Worm (Caenorhabditis elegans) whole organism, L1 larva: ENCODE results near the gene exc-6.

Experiments used
- F16B12.6 ChIP-seq: fragments of 150-350 bp; optimal IDR thresholded peaks from 2 replicates; lab custom pipeline; 2014; ENCODE audit warnings: missing biosample characterization, missing genetic modification characterization
- aha-1 ChIP-seq: fragments of 150-350 bp; optimal IDR thresholded peaks from 2 replicates; lab custom pipeline; 2014; ENCODE audit warnings: missing biosample characterization, missing genetic modification characterization
- blmp-1 ChIP-seq: fragments of 150-350 bp; optimal IDR thresholded peaks from 2 replicates; lab custom pipeline; 2014; ENCODE audit warnings: missing biosample characterization, missing genetic modification characterization
- ceh-8 ChIP-seq: fragments of 200-800 bp; sonication (Bioruptor generic); optimal IDR thresholded peaks from 2 replicates; lab custom pipeline; 2018; ENCODE audit warnings: mild to moderate bottlenecking, missing genetic modification characterization, moderate library complexity, missing compliant biosample characterization
- ceh-88 ChIP-seq: fragments of 200-800 bp; sonication (Bioruptor generic); IDR thresholded peaks from 2 replicates; pipeline ENCODE4 v1.3.6; 2022; ENCODE audit warnings: missing genetic modification characterization, missing compliant biosample characterization
- ceh-90 ChIP-seq: sonication (generic microtip); optimal IDR thresholded peaks from 2 replicates; lab custom pipeline; 2016; ENCODE audit warnings: missing genetic modification characterization, missing compliant biosample characterization
- ces-1 ChIP-seq: fragments of 150-350 bp; optimal IDR thresholded peaks from 2 replicates; lab custom pipeline; 2014; ENCODE audit warnings: missing biosample characterization, missing genetic modification reagents, missing genetic modification characterization
- efl-1 ChIP-seq, 4 experiments: fragments of 150-350 bp; optimal IDR thresholded peaks in 3 of 4; peaks in 1 of 4; 1 replicate in 1 of 4; 2 replicates in 3 of 4; lab custom pipeline; 2014; ENCODE audit warnings: missing biosample characterization in 2 of 4, missing genetic modification characterization in 2 of 4, missing genetic modification reagents in 2 of 4
- elt-2 ChIP-seq: sonication (generic microtip); optimal IDR thresholded peaks from 2 replicates; lab custom pipeline; 2016; ENCODE audit warnings: missing genetic modification characterization, mild to moderate bottlenecking, inconsistent platforms, missing compliant biosample characterization, missing genetic modification reagents
- elt-3 ChIP-seq, 6 experiments: fragments of 150-350 bp in 1 of 6; sonication (generic microtip); optimal IDR thresholded peaks; 2 replicates each; lab custom pipeline; 2017 to 2018; ENCODE audit warnings: missing biosample characterization in 6 of 6, missing genetic modification characterization in 6 of 6, inconsistent platforms in 1 of 6
- fkh-10 ChIP-seq: sonication (generic microtip); optimal IDR thresholded peaks from 2 replicates; lab custom pipeline; 2017; ENCODE audit warnings: missing biosample characterization, missing genetic modification reagents, missing genetic modification characterization
- fkh-4 ChIP-seq: sonication (generic microtip); optimal IDR thresholded peaks from 2 replicates; lab custom pipeline; 2016; ENCODE audit warnings: missing compliant biosample characterization, missing genetic modification characterization, borderline replicate concordance
- fkh-8 ChIP-seq: sonication (generic microtip); optimal IDR thresholded peaks from 2 replicates; lab custom pipeline; 2016; ENCODE audit warnings: mild to moderate bottlenecking, missing genetic modification characterization, missing compliant biosample characterization
- grh-1 ChIP-seq: fragments of 200-800 bp; sonication (Bioruptor generic); IDR thresholded peaks from 2 replicates; pipeline ENCODE4 v1.3.6; 2022; ENCODE audit warnings: missing genetic modification reagents, missing genetic modification characterization, missing compliant biosample characterization
- hpl-2 ChIP-seq: fragments of 150-350 bp; optimal IDR thresholded peaks from 2 replicates; lab custom pipeline; 2014; ENCODE audit warnings: missing biosample characterization, missing genetic modification reagents, missing genetic modification characterization
- irx-1 ChIP-seq: sonication (generic microtip); optimal IDR thresholded peaks from 2 replicates; lab custom pipeline; 2016; ENCODE audit warnings: missing genetic modification characterization, missing compliant biosample characterization
- isw-1 ChIP-seq: fragments of 200-800 bp; sonication (Bioruptor generic); IDR thresholded peaks from 2 replicates; pipeline ENCODE4 v1.3.6; 2022; ENCODE audit warnings: missing genetic modification characterization, missing compliant biosample characterization
- lin-13 ChIP-seq: fragments of 150-350 bp; optimal IDR thresholded peaks from 2 replicates; lab custom pipeline; 2014; ENCODE audit warnings: missing biosample characterization, missing genetic modification reagents, missing genetic modification characterization
- lin-15B ChIP-seq: fragments of 150-350 bp; sonication (generic microtip); optimal IDR thresholded peaks from 3 replicates; lab custom pipeline; 2014; ENCODE audit warnings: missing biosample characterization, missing genetic modification characterization
- lin-35 ChIP-seq, 2 experiments: fragments of 150-350 bp; optimal IDR thresholded peaks; 2 replicates each; lab custom pipeline; 2014; ENCODE audit warnings: missing biosample characterization in 2 of 2, missing genetic modification characterization in 2 of 2, missing genetic modification reagents in 2 of 2
- lir-3 ChIP-seq: sonication (generic microtip); optimal IDR thresholded peaks from 2 replicates; lab custom pipeline; 2016; ENCODE audit warnings: mild to moderate bottlenecking, missing genetic modification characterization, moderate library complexity, missing compliant biosample characterization; ENCODE audit not compliant: poor library complexity
- mef-2 ChIP-seq: fragments of 150-350 bp; optimal IDR thresholded peaks from 2 replicates; lab custom pipeline; 2014; ENCODE audit warnings: missing biosample characterization, missing genetic modification characterization
- mep-1 ChIP-seq: fragments of 150-350 bp; optimal IDR thresholded peaks from 2 replicates; lab custom pipeline; 2014; ENCODE audit warnings: missing biosample characterization, missing genetic modification characterization
- nhr-12 ChIP-seq: sonication (generic microtip); optimal IDR thresholded peaks from 2 replicates; lab custom pipeline; 2017; ENCODE audit warnings: missing biosample characterization, missing genetic modification characterization
- nhr-28 ChIP-seq: fragments of 150-350 bp; optimal IDR thresholded peaks from 2 replicates; lab custom pipeline; 2014; ENCODE audit warnings: missing biosample characterization, missing genetic modification characterization
- nhr-47 ChIP-seq: sonication (generic microtip); optimal IDR thresholded peaks from 2 replicates; lab custom pipeline; 2016; ENCODE audit warnings: mild to moderate bottlenecking, missing genetic modification characterization, moderate library complexity, missing compliant biosample characterization
- nhr-76 ChIP-seq: sonication (generic microtip); optimal IDR thresholded peaks from 2 replicates; lab custom pipeline; 2017; ENCODE audit warnings: missing biosample characterization, missing genetic modification characterization
- nhr-77 ChIP-seq: fragments of 150-350 bp; optimal IDR thresholded peaks from 2 replicates; lab custom pipeline; 2014; ENCODE audit warnings: missing biosample characterization, missing genetic modification characterization
- nhr-85 ChIP-seq: sonication (generic microtip); peaks from one replicate; lab custom pipeline; 2016; ENCODE audit warnings: missing genetic modification characterization, inconsistent platforms, missing compliant biosample characterization
- pqm-1 ChIP-seq: sonication (generic microtip); optimal IDR thresholded peaks from 3 replicates; lab custom pipeline; 2017; ENCODE audit warnings: missing biosample characterization, missing genetic modification characterization
- snpc-4 ChIP-seq: fragments of 150-350 bp; optimal IDR thresholded peaks from 2 replicates; lab custom pipeline; 2014; ENCODE audit warnings: missing biosample characterization, missing genetic modification characterization
- snu-23 ChIP-seq: sonication (generic microtip); optimal IDR thresholded peaks from 2 replicates; lab custom pipeline; 2016; ENCODE audit warnings: missing genetic modification characterization, missing compliant biosample characterization
- sox-4 ChIP-seq: sonication (generic microtip); optimal IDR thresholded peaks from 2 replicates; lab custom pipeline; 2016; ENCODE audit warnings: missing genetic modification characterization, missing compliant biosample characterization
- vab-15 ChIP-seq: sonication (generic microtip); optimal IDR thresholded peaks from 2 replicates; lab custom pipeline; 2017; ENCODE audit warnings: missing genotype, mild to moderate bottlenecking, missing genetic modification characterization, missing compliant biosample characterization
- xbp-1 ChIP-seq: sonication (generic microtip); optimal IDR thresholded peaks from 2 replicates; lab custom pipeline; 2016; ENCODE audit warnings: missing genetic modification characterization, missing compliant biosample characterization
- zag-1 ChIP-seq: fragments of 150-350 bp; optimal IDR thresholded peaks from 2 replicates; lab custom pipeline; 2014; ENCODE audit warnings: missing biosample characterization, missing genetic modification characterization
- ztf-11 ChIP-seq, 2 experiments: sonication (generic microtip); optimal IDR thresholded peaks; 2 replicates each; lab custom pipeline; 2016 to 2017; ENCODE audit warnings: missing genetic modification characterization in 2 of 2, missing biosample characterization in 1 of 2, missing compliant biosample characterization in 1 of 2
- ztf-4 ChIP-seq: fragments of 150-350 bp; optimal IDR thresholded peaks from 2 replicates; lab custom pipeline; 2014; ENCODE audit warnings: missing biosample characterization, missing genetic modification characterization

Gene exc-6

ce11 chrIII:1080536-1080935 lies 22.5 kb upstream of the exc-6 start, which contains the start of the genes rab-18 and kbp-4 (continued):
- no peak for TF ChIP-seq nhr-12
- peak; percentile 86 for TF ChIP-seq nhr-77 (tag; lab: Kevin White, UChicago)

- TF ChIP-seq snpc-4 (tag; lab: Kevin White, UChicago) (no peak), ces-1 (no peak), ceh-90 (tag; lab: Kevin White, UChicago) (no peak), sox-4 (tag; lab: Kevin White, UChicago) (no peak), fkh-4 (tag; lab: Kevin White, UChicago) (no peak), nhr-47 (tag; lab: Kevin White, UChicago) (no peak), irx-1 (tag; lab: Kevin White, UChicago) (no peak), lir-3 (tag; lab: Kevin White, UChicago) (no peak), lin-13 (GFP tag; lab: Kevin White, UChicago) (no peak), isw-1 (GFP tag; lab: Robert Waterston, UW) (no peak), aha-1 (tag; lab: Kevin White, UChicago) (no peak), ztf-11 (tag; optimal IDR thresholded peaks at IDR 0.05; lab: Kevin White, UChicago) (no peak)
- TF ChIP-seq, all 84 proteins: peak for 0
These were observed 21.9 kb upstream of the exc-6 start, which contains the start of gene par-2 for ce11 chrIII:1081101-1081500. Gene par-2 (plus strand): TSS chrIII:1081401.

DNA sequence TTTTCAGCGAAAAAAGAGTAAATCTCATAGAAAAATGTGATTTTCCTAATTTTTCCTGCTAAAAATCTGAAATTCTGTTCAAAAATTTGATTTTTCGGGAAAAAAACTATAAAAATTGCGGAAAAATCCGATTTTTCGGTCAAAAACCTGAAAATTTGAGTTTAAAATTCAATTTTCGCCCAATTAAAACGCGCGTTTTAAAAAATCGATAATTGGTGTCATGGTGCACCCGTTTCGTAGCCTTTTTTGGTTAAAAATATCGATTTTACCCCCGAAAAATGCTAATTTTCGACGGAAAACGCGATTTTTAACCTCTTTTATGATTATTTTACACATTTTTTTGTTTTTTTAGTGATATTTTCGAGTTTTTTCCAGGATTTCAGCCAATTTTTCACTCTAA lies 18.0 kb upstream of the exc-6 start:
- no peak for TF ChIP-seq mep-1 (tag; lab: Kevin White, UChicago)
- no peak for TF ChIP-seq lin-15B (tag; lab: Kevin White, UChicago)
- TF ChIP-seq efl-1 (optimal IDR thresholded peaks at IDR 0.05; lab: Kevin White, UChicago) = no peak
- peak in 1 of 2 experiments; percentile 34 for TF ChIP-seq efl-1 (GFP tag; optimal IDR thresholded peaks at IDR 0.05 in 1 of 2; lab: Kevin White, UChicago)
- TF ChIP-seq snpc-4 (tag; lab: Kevin White, UChicago) = no peak
- no peak for TF ChIP-seq fkh-10 (GFP tag; lab: Kevin White, UChicago)
- no peak for TF ChIP-seq fkh-8 (tag; lab: Kevin White, UChicago)
- TF ChIP-seq nhr-85 = no peak
- TF ChIP-seq, all 84 proteins: peak for 1

DNA sequence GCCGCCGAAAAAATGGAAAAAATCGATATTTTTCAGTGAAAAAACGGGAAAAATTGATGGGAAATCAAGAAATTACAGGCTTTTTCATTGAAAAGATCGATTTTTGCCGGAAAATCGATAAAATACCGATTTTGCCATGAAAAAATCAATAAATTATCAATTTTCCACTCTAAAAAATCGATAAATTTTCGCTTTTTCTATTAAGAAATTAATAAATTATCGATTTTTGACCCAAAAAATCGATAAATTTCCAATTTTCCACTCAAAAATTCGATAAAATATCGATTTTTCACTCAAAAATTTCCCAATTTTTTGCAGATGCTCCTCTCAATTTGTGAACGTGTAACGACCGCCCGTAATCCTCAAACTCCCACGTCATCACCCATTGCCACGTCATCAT lies 8.6 kb upstream of the exc-6 start:
- TF ChIP-seq vab-15 (no peak), grh-1 (GFP tag; lab: Robert Waterston, UW) (no peak), fkh-10 (GFP tag; lab: Kevin White, UChicago) (no peak), irx-1 (tag; lab: Kevin White, UChicago) (no peak)

DNA sequence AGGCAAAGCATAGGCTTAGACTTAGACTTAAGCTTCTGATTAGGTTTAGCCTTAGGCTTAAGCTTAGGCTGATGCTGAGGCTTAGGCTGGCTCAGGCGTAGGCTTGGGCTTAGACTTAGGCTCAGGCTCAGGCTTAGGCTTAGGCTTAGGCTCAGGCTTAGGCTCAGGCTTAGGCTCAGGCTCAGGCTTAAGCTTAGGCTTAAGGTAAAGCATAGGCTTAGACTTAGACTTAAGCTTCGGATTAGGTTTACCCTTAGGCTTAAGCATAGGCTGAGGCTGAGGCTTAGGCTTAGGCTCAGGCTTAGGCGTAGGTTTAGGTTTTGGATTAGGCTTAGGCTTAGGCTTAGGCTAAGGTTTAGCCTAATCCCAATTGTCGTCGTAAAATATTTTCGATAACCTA lies 3.5 kb upstream of the exc-6 start:
- no peak for TF ChIP-seq lin-35 (GFP tag; optimal IDR thresholded peaks at IDR 0.05; lab: Kevin White, UChicago)
- TF ChIP-seq nhr-76 (tag; lab: Kevin White, UChicago) = no peak

DNA sequence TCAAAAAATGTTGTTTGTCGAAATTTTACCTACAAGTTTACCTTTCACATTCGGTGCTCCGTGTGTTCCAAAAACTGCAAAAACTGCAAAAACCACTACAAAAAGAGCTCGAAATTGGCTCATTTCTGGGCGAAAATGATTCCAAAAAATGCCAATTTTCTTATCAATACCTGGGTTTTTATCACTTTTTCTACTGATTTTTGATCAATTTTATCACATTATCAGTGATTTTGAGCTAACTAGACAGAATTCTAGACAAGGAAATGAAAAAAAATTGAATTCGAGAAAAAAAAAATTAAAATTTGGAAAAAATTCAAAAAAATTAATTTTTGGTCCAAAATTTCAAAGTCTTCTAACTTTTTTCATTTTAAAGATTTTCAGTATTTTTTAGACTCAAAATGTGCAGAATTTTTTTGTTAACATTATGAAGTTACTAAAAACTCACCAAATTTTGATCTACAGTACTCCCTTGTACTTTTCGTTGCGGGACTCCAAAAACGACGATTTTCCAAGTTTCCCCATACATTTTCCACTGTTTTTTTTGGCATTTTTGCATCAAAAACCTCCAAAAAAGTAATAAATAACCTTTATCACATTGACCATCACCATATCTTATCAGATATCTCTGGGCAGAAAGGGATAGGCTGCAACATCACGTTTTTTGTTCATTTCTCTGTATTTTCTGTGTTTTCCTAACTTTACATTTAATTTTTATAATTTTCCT lies 12.9 kb downstream of the exc-6 start, which contains the start of the genes F58B6.1 and acsd-1:
F58B6.1 (minus strand) TSS at position 133 of the 724 bp plus-strand sequence.
acsd-1 (plus strand) TSS at position 674 of the 724 bp plus-strand sequence.
- no peak for TF ChIP-seq pqm-1
- no peak for TF ChIP-seq snu-23 (GFP tag; lab: Kevin White, UChicago)
- no peak for TF ChIP-seq ztf-4 (tag; lab: Kevin White, UChicago)
- TF ChIP-seq ces-1 = no peak
- TF ChIP-seq elt-2 = peak; percentile 42
- TF ChIP-seq hpl-2 (GFP tag; lab: Kevin White, UChicago) = no peak
- no peak for TF ChIP-seq sox-4 (tag; lab: Kevin White, UChicago)
- no peak for TF ChIP-seq xbp-1 (tag; lab: Kevin White, UChicago)
- peak in 1 of 6 experiments; percentile 72 for TF ChIP-seq elt-3 (tag; optimal IDR thresholded peaks at IDR 0.05; lab: Kevin White, UChicago)
- no peak for TF ChIP-seq nhr-47 (tag; lab: Kevin White, UChicago)
- TF ChIP-seq F16B12.6 (tag; lab: Kevin White, UChicago) = no peak
- no peak for TF ChIP-seq nhr-85
- no peak for TF ChIP-seq ceh-8 (GFP tag; lab: Kevin White, UChicago)
- TF ChIP-seq mef-2 (tag; lab: Kevin White, UChicago) = no peak
- no peak for TF ChIP-seq ceh-88 (GFP tag; lab: Robert Waterston, UW)
- no peak for TF ChIP-seq snpc-4 (tag; lab: Kevin White, UChicago)
- peak; percentile 22 for TF ChIP-seq blmp-1 (tag; lab: Kevin White, UChicago)
- no peak for TF ChIP-seq nhr-28 (tag; lab: Kevin White, UChicago)
- no peak for TF ChIP-seq zag-1 (tag; lab: Kevin White, UChicago)
- TF ChIP-seq, all 84 proteins: peak for 3
